Worm (Caenorhabditis elegans) whole organism, L3 larva: ENCODE results near the gene C31H2.14.

Source experiments
- ZK546.5 ChIP-seq: sonication (generic microtip); optimal IDR thresholded peaks from 2 replicates; lab custom pipeline; 2017; ENCODE audit warnings: missing biosample characterization, missing genetic modification characterization
- aly-2 ChIP-seq: fragments of 150-350 bp; optimal IDR thresholded peaks from 2 replicates; lab custom pipeline; 2014; ENCODE audit warnings: missing biosample characterization, missing genetic modification characterization
- elt-1 ChIP-seq: fragments of 150-350 bp; optimal IDR thresholded peaks from 2 replicates; lab custom pipeline; 2014; ENCODE audit warnings: missing biosample characterization, missing genetic modification characterization
- mdl-1 ChIP-seq: fragments of 150-350 bp; optimal IDR thresholded peaks from 2 replicates; lab custom pipeline; 2014; ENCODE audit warnings: missing biosample characterization, missing genetic modification characterization
- pha-4 ChIP-seq: fragments of 150-350 bp; optimal IDR thresholded peaks from 2 replicates; lab custom pipeline; 2014; ENCODE audit warnings: missing biosample characterization, missing genetic modification reagents, missing genetic modification characterization
- pqm-1 ChIP-seq: fragments of 150-350 bp; optimal IDR thresholded peaks from 2 replicates; lab custom pipeline; 2017; ENCODE audit warnings: missing biosample characterization, missing genetic modification characterization, inconsistent platforms

- TF ChIP-seq mdl-1 (tag; lab: Kevin White, UChicago) (no peak), pqm-1 (tag; lab: Kevin White, UChicago) (no peak), aly-2 (tag; lab: Kevin White, UChicago) (no peak), pha-4 (tag; lab: Kevin White, UChicago) (no peak), elt-1 (tag; lab: Kevin White, UChicago) (no peak), ZK546.5 (tag; lab: Kevin White, UChicago) (no peak)
Measured at ce11 chrX:5100738-5101379, 47.2 kb upstream of the C31H2.14 start, which contains the start of gene vit-2.
